Worm (Caenorhabditis elegans): ENCODE data around the gene talp-3.

ce11 chrIV:14594249-14594648, 58.9 kb downstream of the talp-3 start:
- no peak for TF ChIP-seq ama-1 (optimal IDR thresholded peaks at IDR 0.05)
- no peak for TF ChIP-seq B0310.2 (tag; optimal IDR thresholded peaks at IDR 0.05)
- no peak for TF ChIP-seq ceh-36 (tag; optimal IDR thresholded peaks at IDR 0.05)
- TF ChIP-seq F13C5.2 (tag; optimal IDR thresholded peaks at IDR 0.05) = no peak
- no peak for TF ChIP-seq flt-1 (GFP tag; IDR thresholded peaks at IDR 0.05)
- TF ChIP-seq ets-7 (tag; optimal IDR thresholded peaks at IDR 0.05) = no peak
- TF ChIP-seq aly-1 (tag; optimal IDR thresholded peaks at IDR 0.05) = no peak

All from whole organism, early embryonic.